Worm (Caenorhabditis elegans): ENCODE data around the gene lgc-13.

DNA sequence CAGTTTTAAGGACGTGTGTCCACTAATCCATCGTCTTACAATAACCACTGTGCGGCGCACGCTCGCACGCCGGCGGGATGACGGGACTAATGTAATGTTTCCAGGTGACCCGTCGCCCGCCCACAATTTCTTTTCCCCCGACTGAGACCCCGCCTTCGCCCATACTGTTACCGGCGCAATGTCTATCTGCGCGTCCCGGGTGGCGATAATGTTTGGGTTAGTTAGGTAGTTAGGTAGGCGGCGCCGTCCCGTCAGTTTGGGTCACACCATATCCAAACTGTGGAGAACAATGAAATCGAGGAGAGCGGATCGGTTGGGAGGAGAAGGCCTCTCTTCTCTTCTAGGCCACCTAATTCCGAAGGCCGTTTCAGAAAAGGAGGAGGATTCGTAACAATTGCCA, 22.7 kb upstream of the lgc-13 start:
- TF ChIP-seq dao-5 (tag; optimal IDR thresholded peaks at IDR 0.05) (no peak), him-1 (tag; optimal IDR thresholded peaks at IDR 0.05) (no peak), W03F9.2 (tag; optimal IDR thresholded peaks at IDR 0.05) (no peak)

Data from whole organism, L4/young adult.